Fruit fly (Drosophila melanogaster) S2 (cell line): Measurements from ENCODE around the gene CG3339.

Experiments used
- CG8478 ChIP-seq: fragments of >200 bp; optimal IDR thresholded peaks from 2 replicates; lab custom pipeline; 2018
- CTCF ChIP-seq, 2 experiments: fragments of >200 bp; optimal IDR thresholded peaks; 2 replicates each; lab custom pipeline; 2018

The CG3339 gene

DNA sequence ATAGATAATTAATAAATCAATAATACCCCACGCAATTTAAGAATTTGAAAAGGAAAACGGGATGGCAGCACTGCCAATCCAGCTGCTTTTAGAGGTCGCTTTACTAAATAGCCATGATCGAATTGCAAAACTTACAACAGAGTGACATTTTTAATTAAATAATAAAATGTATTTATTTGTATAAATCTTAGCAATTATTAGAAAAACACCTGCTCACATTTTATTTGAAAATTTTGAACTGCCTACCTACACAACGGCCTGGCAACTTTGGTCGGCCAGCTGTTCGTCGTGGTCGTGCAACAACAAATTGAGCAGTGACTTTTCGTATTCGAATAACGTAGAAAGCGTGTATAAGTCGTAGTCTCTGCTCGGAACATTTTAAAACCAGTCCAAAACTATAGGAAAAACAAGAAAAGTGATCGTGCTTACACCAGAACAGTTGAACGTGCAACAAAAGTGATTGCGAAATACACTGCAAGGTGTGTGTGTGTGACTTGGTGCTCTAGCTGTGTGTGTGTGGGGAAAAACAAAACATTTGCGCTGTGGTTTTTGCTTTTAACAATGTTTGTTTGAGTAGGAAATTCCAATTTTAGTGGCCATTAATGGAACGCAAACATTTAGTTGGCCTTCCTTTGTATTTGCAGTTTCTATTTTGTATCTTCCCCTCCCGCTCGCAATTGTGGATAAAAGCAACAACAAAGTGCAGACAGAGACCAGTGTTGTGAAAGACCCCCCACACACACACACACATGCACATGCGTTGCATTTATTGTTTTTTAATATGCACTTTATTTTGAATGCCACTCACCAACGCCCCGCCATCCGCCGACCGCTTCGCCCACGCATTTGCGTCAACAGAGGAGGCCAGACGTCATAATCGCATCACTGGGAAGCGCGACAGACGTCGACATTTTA, 47.3 kb downstream of the CG3339 start, which contains the start of gene CG5938:
TSS of gene CG5938 (plus strand) at position 262 of the 915 bp plus-strand sequence.
- no peak for TF ChIP-seq CG8478 (lab: Kevin White, UChicago)
- no peak for TF ChIP-seq CTCF (optimal IDR thresholded peaks at IDR 0.05; lab: Kevin White, UChicago)

dm6 chr3R:27273118-27274062, 48.7 kb downstream of the CG3339 start, which contains the start of gene CG5934:
CG5934 (plus strand) TSS chr3R:27273705.
- TF ChIP-seq CTCF (optimal IDR thresholded peaks at IDR 0.05; lab: Kevin White, UChicago) (peak in 1 of 2 experiments; percentile 3), CG8478 (lab: Kevin White, UChicago) (no peak)

DNA sequence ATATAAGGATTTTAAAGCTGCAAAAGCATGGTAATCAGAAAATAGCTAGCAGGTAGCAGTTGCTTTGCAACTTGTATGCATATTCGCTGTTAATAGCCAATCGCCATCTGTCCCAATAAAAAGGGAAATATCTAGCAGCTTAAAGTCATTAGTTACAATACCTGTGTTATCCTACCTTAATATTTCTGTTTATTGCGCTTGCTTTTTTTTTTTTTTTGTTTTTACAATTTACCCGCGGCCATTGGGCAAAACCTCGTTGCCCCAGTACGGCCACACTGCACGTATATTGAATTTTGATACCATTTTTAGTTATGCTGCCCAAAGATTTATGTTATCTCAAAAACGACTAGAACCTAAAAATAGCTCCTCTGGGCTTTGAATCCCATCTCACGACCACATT, 49.9 kb downstream of the CG3339 start:
- no peak for TF ChIP-seq CG8478 (lab: Kevin White, UChicago)

DNA sequence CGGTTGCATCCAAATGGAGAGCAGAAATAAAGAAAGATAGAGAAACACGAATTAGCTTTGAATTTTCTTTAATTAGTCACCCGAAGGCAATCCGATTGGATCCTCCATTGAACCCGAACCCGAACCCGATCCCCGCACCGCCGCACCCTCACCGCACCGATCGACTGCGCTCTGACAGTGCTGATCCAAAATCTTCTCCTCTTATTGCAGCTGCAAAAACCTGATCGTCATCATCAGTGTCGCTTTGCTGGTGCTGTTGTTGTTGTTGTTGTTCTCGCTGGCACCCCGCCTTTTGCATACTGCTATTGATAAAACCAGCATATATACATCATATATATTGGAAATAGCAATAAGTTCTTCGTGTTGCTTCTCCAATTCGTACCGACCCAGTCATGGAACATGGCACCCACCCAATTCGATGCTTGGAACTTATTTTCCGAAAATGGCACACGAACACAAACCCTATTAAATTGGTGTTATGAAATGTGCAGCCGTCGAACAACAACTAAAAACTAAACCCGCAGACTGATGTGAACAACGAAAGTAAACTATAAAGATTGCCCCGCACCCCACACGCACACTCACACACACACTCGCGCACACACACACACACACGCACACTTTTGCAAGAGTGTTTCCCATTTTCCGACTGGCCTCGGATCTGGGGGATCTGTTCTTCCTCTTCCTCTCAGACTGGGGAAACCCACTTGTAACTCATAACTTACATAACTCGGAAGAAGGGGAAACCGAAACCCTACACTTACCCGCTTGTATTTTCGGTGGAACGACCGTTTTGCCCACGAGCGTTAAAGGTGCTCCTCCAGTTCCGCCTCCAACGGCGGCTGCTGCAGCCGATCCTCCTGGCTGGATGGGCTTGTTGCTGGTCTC, 51.5 kb downstream of the CG3339 start:
- TF ChIP-seq CTCF (optimal IDR thresholded peaks at IDR 0.05; lab: Kevin White, UChicago) (no peak), CG8478 (lab: Kevin White, UChicago) (no peak)

- TF ChIP-seq CG8478 (lab: Kevin White, UChicago) (no peak), CTCF (optimal IDR thresholded peaks at IDR 0.05; lab: Kevin White, UChicago) (no peak)
Measured at dm6 chr3R:27265330-27265729, 56.8 kb downstream of the CG3339 start, which contains the start of the genes CG14262 and CG14260. CG14262 (minus strand) TSS chr3R:27265430. CG14260 (plus strand) TSS chr3R:27265457.

- TF ChIP-seq CG8478 (lab: Kevin White, UChicago), result no peak
- peak; percentile 24 to 33 for TF ChIP-seq CTCF (optimal IDR thresholded peaks at IDR 0.05; lab: Kevin White, UChicago)
Measured at dm6 chr3R:27263434-27264215, 58.5 kb downstream of the CG3339 start, which contains the start of gene woc. woc (minus strand) TSS chr3R:27264055.

dm6 chr3R:27253921-27254376, 68.2 kb downstream of the CG3339 start:
- TF ChIP-seq CG8478 (lab: Kevin White, UChicago), result no peak
- no peak for TF ChIP-seq CTCF (optimal IDR thresholded peaks at IDR 0.05; lab: Kevin White, UChicago)

dm6 chr3R:27253136-27253920, 68.8 kb downstream of the CG3339 start, which contains the start of gene pll:
pll (minus strand) TSS chr3R:27253182.
- TF ChIP-seq CTCF (optimal IDR thresholded peaks at IDR 0.05; lab: Kevin White, UChicago) (no peak), CG8478 (lab: Kevin White, UChicago) (no peak)

- TF ChIP-seq CTCF (optimal IDR thresholded peaks at IDR 0.05; lab: Kevin White, UChicago), result no peak
- no peak for TF ChIP-seq CG8478 (lab: Kevin White, UChicago)
Measured at dm6 chr3R:27250907-27251306, 71.2 kb downstream of the CG3339 start, which contains the start of the genes TTLL6B and TfIIA-L. TTLL6B (minus strand) TSS chr3R:27251007. TfIIA-L (plus strand) TSS chr3R:27251112.

dm6 chr3R:27247892-27248291, 74.2 kb downstream of the CG3339 start, which contains the start of gene CG5984:
CG5984 (minus strand) TSS chr3R:27247992.
- no peak for TF ChIP-seq CG8478 (lab: Kevin White, UChicago)

dm6 chr3R:27246264-27246663, 75.9 kb downstream of the CG3339 start:
- TF ChIP-seq CTCF (optimal IDR thresholded peaks at IDR 0.05; lab: Kevin White, UChicago) (no peak), CG8478 (lab: Kevin White, UChicago) (no peak)

- TF ChIP-seq CTCF (optimal IDR thresholded peaks at IDR 0.05; lab: Kevin White, UChicago) (no peak), CG8478 (lab: Kevin White, UChicago) (no peak)
Measured at dm6 chr3R:27245401-27245757, 76.7 kb downstream of the CG3339 start.
